Worm (Caenorhabditis elegans): ENCODE measurements around the gene syf-2.

DNA sequence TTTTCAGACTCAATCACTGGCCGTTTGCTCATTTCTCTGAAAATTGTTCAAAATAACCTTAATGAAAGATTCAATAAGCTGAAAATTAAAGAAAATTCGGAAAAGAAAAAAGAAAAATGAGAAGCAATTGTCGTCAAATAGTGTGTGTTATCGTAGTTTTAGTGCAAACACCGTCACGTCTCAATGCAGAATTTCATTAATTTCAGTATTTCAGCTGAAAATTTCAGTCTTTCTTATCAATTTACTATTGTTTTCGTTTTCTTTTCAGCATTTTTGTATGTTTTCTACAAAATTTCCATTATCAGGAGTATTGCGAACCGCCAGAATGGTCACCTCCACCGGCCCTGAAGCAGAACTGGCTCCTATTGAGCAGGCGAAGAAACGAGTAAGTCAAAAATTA lies 39.1 kb downstream of the syf-2 start, which contains the start of the genes B0280.9 and rpia-1:
- TF ChIP-seq nhr-28 (tag; optimal IDR thresholded peaks at IDR 0.05) (no peak), ztf-11 (tag; optimal IDR thresholded peaks at IDR 0.05) (no peak), lin-39 (tag; optimal IDR thresholded peaks at IDR 0.05) (no peak), fkh-10 (GFP tag; optimal IDR thresholded peaks at IDR 0.05) (no peak), nhr-25 (tag; optimal IDR thresholded peaks at IDR 0.05) (no peak)
